Fruit fly (Drosophila melanogaster) whole organism, embryonic: ENCODE results near the gene Taf10.
A peak's percentile ranks its signal among the peaks of the same experiment; 100 is the strongest.

Experiments used
- Bdp1 ChIP-seq: fragments of 200-800 bp; sonication (Bioruptor generic); optimal IDR thresholded peaks from 3 replicates; lab custom pipeline; 2016; ENCODE audit warnings: missing biosample characterization, missing genetic modification characterization
- Bgb ChIP-seq: fragments of 200-800 bp; sonication (Bioruptor generic); IDR thresholded peaks from 2 replicates; pipeline ENCODE4 v1.3.6; 2022; ENCODE audit warnings: missing biosample characterization, missing genetic modification characterization; ENCODE audit not compliant: partially characterized antibody
- CG10209 ChIP-seq: fragments of 200-800 bp; sonication (Bioruptor generic); optimal IDR thresholded peaks from 3 replicates; lab custom pipeline; 2017; ENCODE audit warnings: missing biosample characterization, mild to moderate bottlenecking, missing genetic modification characterization, missing genetic modification reagents
- CG10274 ChIP-seq: fragments of 200-800 bp; sonication (Bioruptor generic); optimal IDR thresholded peaks from 3 replicates; lab custom pipeline; 2017; ENCODE audit warnings: missing biosample characterization, mild to moderate bottlenecking, missing genetic modification characterization
- CG10543 ChIP-seq: fragments of 200-800 bp; sonication (Bioruptor generic); optimal IDR thresholded peaks from 3 replicates; lab custom pipeline; 2017; ENCODE audit warnings: missing biosample characterization, mild to moderate bottlenecking, missing genetic modification characterization, moderate library complexity
- CG11504 ChIP-seq: fragments of 200-800 bp; sonication (Bioruptor generic); optimal IDR thresholded peaks from 3 replicates; lab custom pipeline; 2019; ENCODE audit warnings: missing biosample characterization, mild to moderate bottlenecking, missing genetic modification characterization, moderate library complexity
- CG12299 ChIP-seq: fragments of 200-800 bp; sonication (Bioruptor generic); optimal IDR thresholded peaks from 2 replicates; lab custom pipeline; 2018; ENCODE audit warnings: missing biosample characterization, mild to moderate bottlenecking, missing genetic modification characterization
- CG12659 ChIP-seq: fragments of 200-800 bp; sonication (Bioruptor generic); optimal IDR thresholded peaks from 3 replicates; lab custom pipeline; 2017; ENCODE audit warnings: mild to moderate bottlenecking, missing biosample characterization, missing genetic modification reagents, missing genetic modification characterization
- CG12769 ChIP-seq: fragments of 200-800 bp; sonication (Bioruptor generic); optimal IDR thresholded peaks from 2 replicates; lab custom pipeline; 2019; ENCODE audit warnings: missing biosample characterization, mild to moderate bottlenecking, missing genetic modification characterization, moderate library complexity
- CG17361 ChIP-seq: fragments of 200-800 bp; sonication (Bioruptor generic); IDR thresholded peaks from 3 replicates; pipeline ENCODE4 v1.3.6; 2022; ENCODE audit warnings: missing biosample characterization, missing genetic modification characterization
- CG1832 ChIP-seq: fragments of 200-800 bp; sonication (Bioruptor generic); optimal IDR thresholded peaks from 2 replicates; lab custom pipeline; 2017; ENCODE audit warnings: missing biosample characterization, mild to moderate bottlenecking, missing genetic modification characterization, inconsistent platforms
- CG18599 ChIP-seq: fragments of 200-800 bp; sonication (Bioruptor generic); optimal IDR thresholded peaks from 3 replicates; lab custom pipeline; 2017; ENCODE audit warnings: missing biosample characterization, missing genetic modification characterization, mild to moderate bottlenecking, moderate library complexity, missing genetic modification reagents
- CG2120 ChIP-seq: fragments of 200-800 bp; sonication (Bioruptor generic); optimal IDR thresholded peaks from 3 replicates; lab custom pipeline; 2016; ENCODE audit warnings: missing biosample characterization, missing genetic modification characterization
- CG3065 ChIP-seq: fragments of 200-800 bp; sonication (Bioruptor generic); optimal IDR thresholded peaks from 2 replicates; lab custom pipeline; 2016; ENCODE audit warnings: missing biosample characterization, missing genetic modification characterization
- CG43689 ChIP-seq: fragments of 200-800 bp; sonication (Bioruptor generic); IDR thresholded peaks from 2 replicates; pipeline ENCODE4 v1.3.6; 2022; ENCODE audit warnings: missing biosample characterization, missing genetic modification characterization
- CG4404 ChIP-seq: fragments of 200-800 bp; sonication (Bioruptor generic); IDR thresholded peaks from 2 replicates; pipeline ENCODE4 v1.3.6; 2022; ENCODE audit warnings: missing biosample characterization, missing genetic modification characterization
- CG6791 ChIP-seq: fragments of 200-800 bp; sonication (Bioruptor generic); IDR thresholded peaks from 3 replicates; pipeline ENCODE4 v1.3.6; 2022; ENCODE audit warnings: missing biosample characterization, missing genetic modification characterization; ENCODE audit not compliant: partially characterized antibody
- CG7556 ChIP-seq: fragments of 200-800 bp; sonication (Bioruptor generic); optimal IDR thresholded peaks from 2 replicates; lab custom pipeline; 2017; ENCODE audit warnings: missing biosample characterization, mild to moderate bottlenecking, missing genetic modification characterization
- CG7786 ChIP-seq: fragments of 200-800 bp; sonication (Bioruptor generic); optimal IDR thresholded peaks from 2 replicates; lab custom pipeline; 2016; ENCODE audit warnings: missing biosample characterization, missing genetic modification characterization
- CG7839 ChIP-seq: fragments of 200-800 bp; sonication (Bioruptor generic); optimal IDR thresholded peaks from 3 replicates; lab custom pipeline; 2018; ENCODE audit warnings: missing biosample characterization, mild to moderate bottlenecking, missing genetic modification characterization, moderate library complexity
- Camta ChIP-seq: fragments of 200-800 bp; sonication (Bioruptor generic); optimal IDR thresholded peaks from 2 replicates; lab custom pipeline; 2016; ENCODE audit warnings: missing biosample characterization, missing genetic modification characterization
- CrebB ChIP-seq: fragments of 200-800 bp; sonication (Bioruptor generic); optimal IDR thresholded peaks from 3 replicates; lab custom pipeline; 2018; ENCODE audit warnings: missing biosample characterization, mild to moderate bottlenecking, missing genetic modification characterization
- Dad ChIP-seq: fragments of 200-800 bp; sonication (Bioruptor generic); optimal IDR thresholded peaks from 3 replicates; lab custom pipeline; 2016; ENCODE audit warnings: missing biosample characterization, missing genetic modification characterization
- Dll ChIP-seq: fragments of 200-800 bp; sonication (Bioruptor generic); IDR thresholded peaks from 4 replicates; pipeline ENCODE4 v1.3.6; 2022; ENCODE audit warnings: missing biosample characterization, missing genetic modification characterization; ENCODE audit not compliant: partially characterized antibody
- Fer2 ChIP-seq: fragments of 200-800 bp; sonication (Bioruptor generic); optimal IDR thresholded peaks from 2 replicates; lab custom pipeline; 2018; ENCODE audit warnings: missing biosample characterization, mild to moderate bottlenecking, missing genetic modification characterization, moderate library complexity
- Gug ChIP-seq: fragments of 200-800 bp; sonication (Bioruptor generic); IDR thresholded peaks from 4 replicates; pipeline ENCODE4 v1.3.6; 2022; ENCODE audit warnings: missing biosample characterization, missing genetic modification characterization
- HHEX ChIP-seq: fragments of 200-800 bp; sonication (Bioruptor generic); optimal IDR thresholded peaks from 3 replicates; lab custom pipeline; 2017; ENCODE audit warnings: missing biosample characterization, mild to moderate bottlenecking, missing genetic modification characterization, missing genetic modification reagents
- NFAT ChIP-seq: fragments of 200-800 bp; sonication (Bioruptor generic); IDR thresholded peaks from 2 replicates; pipeline ENCODE4 v1.3.6; 2022; ENCODE audit warnings: missing biosample characterization, missing genetic modification characterization
- Nf-YB ChIP-seq: fragments of 200-800 bp; sonication (Bioruptor generic); optimal IDR thresholded peaks from 3 replicates; lab custom pipeline; 2019; ENCODE audit warnings: missing biosample characterization, mild to moderate bottlenecking, missing genetic modification characterization, moderate library complexity
- Oaz ChIP-seq: fragments of 200-800 bp; sonication (Bioruptor generic); IDR thresholded peaks from 2 replicates; pipeline ENCODE4 v1.3.6; 2022; ENCODE audit warnings: missing biosample characterization, missing genetic modification characterization
- Oli ChIP-seq: fragments of 200-800 bp; sonication (Bioruptor generic); optimal IDR thresholded peaks from 2 replicates; lab custom pipeline; 2018; ENCODE audit warnings: missing biosample characterization, mild to moderate bottlenecking, missing genetic modification characterization, moderate library complexity
- Pdp1 ChIP-seq, 2 experiments: fragments of 200-800 bp; sonication (Bioruptor generic); optimal IDR thresholded peaks; 3 replicates each; lab custom pipeline; 2016; ENCODE audit warnings: missing biosample characterization in 2 of 2, missing genetic modification characterization in 2 of 2, mild to moderate bottlenecking in 1 of 2, moderate library complexity in 1 of 2
- Scr ChIP-seq: fragments of 200-800 bp; sonication (Bioruptor generic); IDR thresholded peaks from 2 replicates; pipeline ENCODE4 v1.3.6; 2022; ENCODE audit warnings: missing biosample characterization, missing genetic modification characterization; ENCODE audit not compliant: partially characterized antibody
- Ssrp ChIP-seq: fragments of 200-800 bp; sonication (Bioruptor generic); optimal IDR thresholded peaks from 2 replicates; lab custom pipeline; 2018; ENCODE audit warnings: missing biosample characterization, mild to moderate bottlenecking, missing genetic modification characterization, moderate library complexity
- Taf1 ChIP-seq: fragments of 200-800 bp; sonication (Bioruptor generic); IDR thresholded peaks from 2 replicates; pipeline ENCODE4 v1.3.6; 2022; ENCODE audit warnings: missing biosample characterization, missing genetic modification characterization
- Vsx1 ChIP-seq: fragments of 200-800 bp; sonication (Bioruptor generic); optimal IDR thresholded peaks from 2 replicates; lab custom pipeline; 2017; ENCODE audit warnings: missing biosample characterization, mild to moderate bottlenecking, missing genetic modification characterization, missing genetic modification reagents
- al ChIP-seq: fragments of 200-800 bp; sonication (Bioruptor generic); IDR thresholded peaks from 2 replicates; pipeline ENCODE4 v1.3.6; 2022; ENCODE audit warnings: missing biosample characterization, missing genetic modification characterization
- aop ChIP-seq: fragments of 200-800 bp; sonication (Bioruptor generic); IDR thresholded peaks from 2 replicates; pipeline ENCODE4 v1.3.6; 2022; ENCODE audit warnings: missing biosample characterization, missing genetic modification characterization
- crp ChIP-seq, 2 experiments: fragments of 200-800 bp; sonication (Bioruptor generic); optimal IDR thresholded peaks; 2 replicates in 1 of 2; 3 replicates in 1 of 2; lab custom pipeline; 2017; ENCODE audit warnings: missing biosample characterization in 2 of 2, missing genetic modification characterization in 2 of 2, mild to moderate bottlenecking in 1 of 2, moderate library complexity in 1 of 2
- danr ChIP-seq: fragments of 200-800 bp; sonication (Bioruptor generic); IDR thresholded peaks from 2 replicates; pipeline ENCODE4 v1.3.6; 2022; ENCODE audit warnings: missing biosample characterization, missing genetic modification characterization
- dmrt99B ChIP-seq: fragments of 200-800 bp; sonication (Bioruptor generic); optimal IDR thresholded peaks from 2 replicates; lab custom pipeline; 2018; ENCODE audit warnings: missing biosample characterization, mild to moderate bottlenecking, missing genetic modification characterization, moderate library complexity
- fd3F ChIP-seq: fragments of 200-800 bp; sonication (Bioruptor generic); optimal IDR thresholded peaks from 2 replicates; lab custom pipeline; 2018; ENCODE audit warnings: missing biosample characterization, mild to moderate bottlenecking, missing genetic modification characterization, moderate library complexity
- mirr ChIP-seq: fragments of 200-800 bp; sonication (Bioruptor generic); optimal IDR thresholded peaks from 3 replicates; lab custom pipeline; 2018; ENCODE audit warnings: missing biosample characterization, mild to moderate bottlenecking, missing genetic modification characterization
- nerfin-1 ChIP-seq: fragments of 200-800 bp; sonication (Bioruptor generic); optimal IDR thresholded peaks from 3 replicates; lab custom pipeline; 2019; ENCODE audit warnings: missing biosample characterization, mild to moderate bottlenecking, missing genetic modification characterization, moderate library complexity
- pnt ChIP-seq: fragments of 200-800 bp; sonication (Bioruptor generic); optimal IDR thresholded peaks from 3 replicates; lab custom pipeline; 2016; ENCODE audit warnings: missing biosample characterization, missing genetic modification characterization
- sima ChIP-seq: fragments of 200-800 bp; sonication (Bioruptor generic); optimal IDR thresholded peaks from 2 replicates; lab custom pipeline; 2016; ENCODE audit warnings: missing biosample characterization, missing genetic modification characterization
- tup ChIP-seq: fragments of 200-800 bp; sonication (Bioruptor generic); optimal IDR thresholded peaks from 2 replicates; lab custom pipeline; 2016; ENCODE audit warnings: missing biosample characterization, mild to moderate bottlenecking, missing genetic modification characterization, moderate library complexity
- wdn ChIP-seq: fragments of 200-800 bp; sonication (Bioruptor generic); IDR thresholded peaks from 2 replicates; pipeline ENCODE4 v1.3.6; 2022; ENCODE audit warnings: missing biosample characterization, missing genetic modification characterization
- wor ChIP-seq: fragments of 200-800 bp; sonication (Bioruptor generic); IDR thresholded peaks from 2 replicates; pipeline ENCODE4 v1.3.6; 2022; ENCODE audit warnings: missing biosample characterization, missing genetic modification characterization

The Taf10 gene

dm6 chr2L:2749144-2749766, 18.4 kb upstream of the Taf10 start (continued):
- TF ChIP-seq Taf1 (GFP tag; lab: Robert Waterston, UW) (no peak), CG12769 (tag; lab: Kevin White, UChicago) (peak; percentile 36), CG2120 (peak; percentile 53), pnt (GFP tag; lab: Kevin White, UChicago) (no peak), CG10543 (GFP tag; lab: Kevin White, UChicago) (peak; percentile 1), Ssrp (tag; lab: Kevin White, UChicago) (no peak), CG4404 (GFP tag; lab: Robert Waterston, UW) (no peak), CG12299 (no peak), HHEX (GFP tag; lab: Kevin White, UChicago) (no peak), CG43689 (no peak), Bgb (no peak), CG12659 (no peak), CG10274 (GFP tag; lab: Kevin White, UChicago) (no peak), Oli (tag; lab: Kevin White, UChicago) (no peak), mirr (GFP tag; lab: Kevin White, UChicago) (no peak), CG17361 (no peak), CG10209 (no peak), CrebB (tag; lab: Kevin White, UChicago) (no peak), Pdp1 (GFP tag; optimal IDR thresholded peaks at IDR 0.05; lab: Kevin White, UChicago) (no peak), CG7556 (GFP tag; lab: Kevin White, UChicago) (no peak), sima (GFP tag; lab: Kevin White, UChicago) (no peak), CG3065 (GFP tag; lab: Kevin White, UChicago) (no peak), wor (GFP tag; lab: Robert Waterston, UW) (no peak), aop (GFP tag; lab: Robert Waterston, UW) (no peak), Dll (no peak), Scr (GFP tag; lab: Robert Waterston, UW) (no peak), CG6791 (no peak), CG7839 (tag; lab: Kevin White, UChicago) (no peak), Oaz (no peak), Gug (GFP tag; lab: Robert Waterston, UW) (0 out of 4 replicates have a peak, but pooled peaks have one; percentile 40)

- TF ChIP-seq CG1832 (GFP tag; lab: Kevin White, UChicago) (no peak), dmrt99B (tag; lab: Kevin White, UChicago) (peak; percentile 85), nerfin-1 (tag; lab: Kevin White, UChicago) (peak; percentile 46), tup (GFP tag; lab: Kevin White, UChicago) (peak; percentile 70), wdn (GFP tag; lab: Robert Waterston, UW) (no peak), crp (GFP tag; optimal IDR thresholded peaks at IDR 0.05; lab: Kevin White, UChicago) (peak in 1 of 2 experiments; percentile 16), Nf-YB (peak; percentile 35), Vsx1 (peak; percentile 58), CG7786 (GFP tag; lab: Kevin White, UChicago) (peak; percentile 76), CG18599 (peak; percentile 92), Bdp1 (GFP tag; lab: Kevin White, UChicago) (peak; percentile 53), aop (GFP tag; lab: Robert Waterston, UW) (no peak), CG12299 (no peak), Camta (GFP tag; lab: Kevin White, UChicago) (peak; percentile 69), Fer2 (peak; percentile 55), CG11504 (tag; lab: Kevin White, UChicago) (peak; percentile 84), NFAT (GFP tag; lab: Robert Waterston, UW) (no peak), danr (GFP tag; lab: Robert Waterston, UW) (no peak), fd3F (GFP tag; lab: Kevin White, UChicago) (peak; percentile 68), al (GFP tag; lab: Robert Waterston, UW) (no peak), Dad (GFP tag; lab: Kevin White, UChicago) (peak; percentile 78)
These were observed 17.2 kb upstream of the Taf10 start for dm6 chr2L:2750337-2751084.
